Fruit fly (Drosophila melanogaster) whole organism, embryonic: Measurements from ENCODE around the gene Cnep1r2.

Experiments
- Antp ChIP-seq: fragments of 200-800 bp; sonication (Bioruptor generic); optimal IDR thresholded peaks from 3 replicates; lab custom pipeline; 2016; ENCODE audit warnings: missing biosample characterization, missing genetic modification characterization
- Asciz ChIP-seq: fragments of 200-800 bp; sonication (Bioruptor generic); optimal IDR thresholded peaks from 2 replicates; lab custom pipeline; 2017; ENCODE audit warnings: missing biosample characterization, mild to moderate bottlenecking, missing genetic modification characterization, missing genetic modification reagents
- B-H1 ChIP-seq: fragments of 200-800 bp; sonication (Bioruptor generic); IDR thresholded peaks from 3 replicates; pipeline ENCODE4 v1.3.6; 2022; ENCODE audit warnings: missing biosample characterization, missing genetic modification characterization
- CG10366 ChIP-seq: fragments of 200-800 bp; sonication (Bioruptor generic); IDR thresholded peaks from 2 replicates; pipeline ENCODE4 v1.3.6; 2022; ENCODE audit warnings: missing biosample characterization, missing genetic modification characterization
- CG12391 ChIP-seq: fragments of 200-800 bp; sonication (Bioruptor generic); optimal IDR thresholded peaks from 3 replicates; lab custom pipeline; 2018; ENCODE audit warnings: missing biosample characterization, mild to moderate bottlenecking, missing genetic modification characterization, moderate library complexity
- CG18599 ChIP-seq: fragments of 200-800 bp; sonication (Bioruptor generic); optimal IDR thresholded peaks from 3 replicates; lab custom pipeline; 2017; ENCODE audit warnings: missing biosample characterization, missing genetic modification characterization, mild to moderate bottlenecking, moderate library complexity, missing genetic modification reagents
- CG6654 ChIP-seq: fragments of 200-800 bp; sonication (Bioruptor generic); optimal IDR thresholded peaks from 2 replicates; lab custom pipeline; 2017; ENCODE audit warnings: missing biosample characterization, mild to moderate bottlenecking, missing genetic modification characterization
- H2.0 ChIP-seq: fragments of 200-800 bp; sonication (Bioruptor generic); IDR thresholded peaks from 2 replicates; pipeline ENCODE4 v1.3.6; 2022; ENCODE audit warnings: missing biosample characterization, missing genetic modification characterization
- NK7.1 ChIP-seq: fragments of 200-800 bp; sonication (Bioruptor generic); optimal IDR thresholded peaks from 3 replicates; lab custom pipeline; 2016; ENCODE audit warnings: missing biosample characterization, missing genetic modification characterization
- gt ChIP-seq: fragments of 200-800 bp; sonication (Bioruptor generic); IDR thresholded peaks from 2 replicates; pipeline ENCODE4 v1.3.6; 2022; ENCODE audit warnings: missing biosample characterization, missing genetic modification characterization
- nmo ChIP-seq: fragments of 200-800 bp; sonication (Bioruptor generic); optimal IDR thresholded peaks from 2 replicates; lab custom pipeline; 2018; ENCODE audit warnings: missing biosample characterization, mild to moderate bottlenecking, missing genetic modification characterization, moderate library complexity

DNA sequence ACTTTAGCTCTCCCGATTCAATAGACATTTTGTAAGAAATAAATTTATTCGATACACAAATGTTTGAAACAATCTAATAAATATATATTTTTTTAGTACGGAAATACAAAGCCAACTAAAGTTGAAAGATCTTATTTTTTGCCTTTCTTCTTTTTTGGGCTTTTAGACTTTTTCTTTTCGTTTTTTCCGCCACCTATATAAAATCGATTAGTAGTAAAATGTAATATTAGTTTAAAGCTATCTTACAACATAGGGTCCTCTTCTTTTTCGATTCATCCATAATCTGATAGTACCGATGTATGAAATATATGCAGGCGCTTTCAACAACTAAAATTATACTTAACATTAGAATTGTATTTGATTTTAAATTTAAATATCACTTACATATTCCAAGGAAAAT lies 8.0 kb upstream of the Cnep1r2 start, which contains the start of gene CG42536:
- TF ChIP-seq Antp (no peak), CG10366 (GFP tag; lab: Robert Waterston, UW) (no peak), CG12391 (no peak), H2.0 (GFP tag; lab: Robert Waterston, UW) (no peak), CG6654 (no peak), Asciz (GFP tag; lab: Kevin White, UChicago) (no peak), CG18599 (GFP tag; lab: Kevin White, UChicago) (no peak), nmo (GFP tag; lab: Kevin White, UChicago) (no peak), B-H1 (GFP tag; lab: Robert Waterston, UW) (no peak), NK7.1 (GFP tag; lab: Kevin White, UChicago) (no peak), gt (no peak)
